Worm (Caenorhabditis elegans) whole organism, mixed stage, embryonic: ENCODE data around the gene vem-1.

Source experiments
- ces-1 ChIP-seq: fragments of 150-350 bp; optimal IDR thresholded peaks from 2 replicates; lab custom pipeline; 2014; ENCODE audit warnings: missing biosample characterization, missing genetic modification reagents, missing genetic modification characterization
- lin-13 ChIP-seq: fragments of 150-350 bp; optimal IDR thresholded peaks from 2 replicates; lab custom pipeline; 2014; ENCODE audit warnings: missing biosample characterization, missing genetic modification characterization
- mab-5 ChIP-seq: fragments of 150-350 bp; optimal IDR thresholded peaks from 2 replicates; lab custom pipeline; 2014; ENCODE audit warnings: missing biosample characterization, missing genetic modification characterization
- nhr-12 ChIP-seq: fragments of 150-350 bp; optimal IDR thresholded peaks from 2 replicates; lab custom pipeline; 2014; ENCODE audit warnings: missing biosample characterization, missing genetic modification characterization
- nhr-237 ChIP-seq: fragments of 150-350 bp; optimal IDR thresholded peaks from 2 replicates; lab custom pipeline; 2014; ENCODE audit warnings: missing biosample characterization, missing genetic modification characterization
- sem-2 ChIP-seq: fragments of 200-800 bp; sonication (Bioruptor generic); optimal IDR thresholded peaks from 2 replicates; lab custom pipeline; 2018; ENCODE audit warnings: mild to moderate bottlenecking, missing genetic modification characterization, missing compliant biosample characterization
- snpc-4 ChIP-seq: fragments of 150-350 bp; optimal IDR thresholded peaks from 2 replicates; lab custom pipeline; 2014; ENCODE audit warnings: missing biosample characterization, missing genetic modification characterization

- TF ChIP-seq lin-13 (tag; lab: Kevin White, UChicago) (no peak), mab-5 (tag; lab: Kevin White, UChicago) (no peak), snpc-4 (no peak), sem-2 (GFP tag; lab: Kevin White, UChicago) (no peak), nhr-12 (tag; lab: Kevin White, UChicago) (no peak), nhr-237 (tag; lab: Kevin White, UChicago) (no peak), ces-1 (GFP tag; lab: Kevin White, UChicago) (no peak)
These were observed 47.4 kb downstream of the vem-1 start, which contains the start of gene xol-1 for ce11 chrX:8040967-8041366.
